Worm (Caenorhabditis elegans) whole organism, L3 larva: ENCODE results near the gene K02E7.4.

ENCODE experiments used
- R02D3.7 ChIP-seq: fragments of 150-350 bp; optimal IDR thresholded peaks from 2 replicates; lab custom pipeline; 2014; ENCODE audit warnings: missing biosample characterization, missing genetic modification characterization
- ZK546.5 ChIP-seq: sonication (generic microtip); optimal IDR thresholded peaks from 2 replicates; lab custom pipeline; 2017; ENCODE audit warnings: missing biosample characterization, missing genetic modification characterization
- aly-2 ChIP-seq: fragments of 150-350 bp; optimal IDR thresholded peaks from 2 replicates; lab custom pipeline; 2014; ENCODE audit warnings: missing biosample characterization, missing genetic modification characterization
- ama-1 ChIP-seq: fragments of 150-350 bp; optimal IDR thresholded peaks from 2 replicates; lab custom pipeline; 2018
- ceh-16 ChIP-seq: sonication (generic microtip); optimal IDR thresholded peaks from 2 replicates; lab custom pipeline; 2017; ENCODE audit warnings: missing biosample characterization, missing genetic modification characterization
- ceh-28 ChIP-seq: fragments of 150-350 bp; optimal IDR thresholded peaks from 2 replicates; lab custom pipeline; 2014; ENCODE audit warnings: missing biosample characterization, missing genetic modification reagents, missing genetic modification characterization
- ceh-82 ChIP-seq: fragments of 150-350 bp; optimal IDR thresholded peaks from 2 replicates; lab custom pipeline; 2014; ENCODE audit warnings: missing biosample characterization, missing genetic modification characterization
- ceh-9 ChIP-seq: sonication (generic microtip); optimal IDR thresholded peaks from 2 replicates; lab custom pipeline; 2018; ENCODE audit warnings: missing biosample characterization, missing genetic modification characterization
- daf-12 ChIP-seq: fragments of 150-350 bp; optimal IDR thresholded peaks from 2 replicates; lab custom pipeline; 2014; ENCODE audit warnings: missing biosample characterization, missing genetic modification reagents, missing genetic modification characterization
- egl-27 ChIP-seq: sonication (generic microtip); optimal IDR thresholded peaks from 4 replicates; lab custom pipeline; 2017; ENCODE audit warnings: missing biosample characterization, missing genetic modification reagents, missing genetic modification characterization
- egl-5 ChIP-seq: fragments of 150-350 bp; optimal IDR thresholded peaks from 2 replicates; lab custom pipeline; 2017; ENCODE audit warnings: missing biosample characterization, missing genetic modification reagents, missing genetic modification characterization, inconsistent platforms
- elt-1 ChIP-seq: fragments of 150-350 bp; optimal IDR thresholded peaks from 2 replicates; lab custom pipeline; 2014; ENCODE audit warnings: missing biosample characterization, missing genetic modification characterization
- elt-2 ChIP-seq: sonication (generic microtip); optimal IDR thresholded peaks from 2 replicates; lab custom pipeline; 2016; ENCODE audit warnings: missing genetic modification reagents, mild to moderate bottlenecking, missing genetic modification characterization, missing compliant biosample characterization
- elt-3 ChIP-seq, 3 experiments: fragments of 150-350 bp in 1 of 3; sonication (generic microtip) in 2 of 3; optimal IDR thresholded peaks; 2 replicates in 2 of 3; 4 replicates in 1 of 3; lab custom pipeline; 2014 to 2017; ENCODE audit warnings: missing biosample characterization in 3 of 3, missing genetic modification characterization in 3 of 3
- eor-1 ChIP-seq, 2 experiments: fragments of 150-350 bp; optimal IDR thresholded peaks; 2 replicates each; lab custom pipeline; 2014 to 2018; ENCODE audit warnings: missing biosample characterization in 2 of 2, missing genetic modification characterization in 2 of 2
- fkh-10 ChIP-seq: sonication (generic microtip); optimal IDR thresholded peaks from 2 replicates; lab custom pipeline; 2017; ENCODE audit warnings: missing biosample characterization, missing genetic modification reagents, missing genetic modification characterization
- fkh-2 ChIP-seq: fragments of 150-350 bp; optimal IDR thresholded peaks from 2 replicates; lab custom pipeline; 2014; ENCODE audit warnings: missing biosample characterization, missing genetic modification reagents, missing genetic modification characterization
- fos-1 ChIP-seq: fragments of 150-350 bp; optimal IDR thresholded peaks from 2 replicates; lab custom pipeline; 2014; ENCODE audit warnings: missing biosample characterization, missing genetic modification characterization
- hmg-11 ChIP-seq: sonication (generic microtip); optimal IDR thresholded peaks from 2 replicates; lab custom pipeline; 2016; ENCODE audit warnings: missing genetic modification characterization, missing compliant biosample characterization
- jun-1 ChIP-seq: fragments of 150-350 bp; optimal IDR thresholded peaks from 2 replicates; lab custom pipeline; 2014; ENCODE audit warnings: missing biosample characterization, missing genetic modification reagents, missing genetic modification characterization
- lin-15B ChIP-seq: fragments of 150-350 bp; optimal IDR thresholded peaks from 2 replicates; lab custom pipeline; 2014; ENCODE audit warnings: missing biosample characterization, missing genetic modification characterization
- lin-39 ChIP-seq: fragments of 150-350 bp; optimal IDR thresholded peaks from 2 replicates; lab custom pipeline; 2018; ENCODE audit warnings: missing biosample characterization, missing genetic modification reagents, missing genetic modification characterization
- lsy-12 ChIP-seq: sonication (generic microtip); optimal IDR thresholded peaks from 2 replicates; lab custom pipeline; 2016; ENCODE audit warnings: mild to moderate bottlenecking, missing genetic modification characterization, missing compliant biosample characterization
- mml-1 ChIP-seq: fragments of 150-350 bp; sonication (generic microtip); optimal IDR thresholded peaks from 3 replicates; lab custom pipeline; 2014; ENCODE audit warnings: missing biosample characterization, missing genetic modification characterization
- nfya-1 ChIP-seq: sonication (generic microtip); optimal IDR thresholded peaks from 2 replicates; lab custom pipeline; 2017; ENCODE audit warnings: missing genetic modification characterization, mild to moderate bottlenecking, missing compliant biosample characterization, antibody characterized with exemption, moderate library complexity; ENCODE audit not compliant: insufficient read depth
- nhr-11 ChIP-seq: fragments of 150-350 bp; optimal IDR thresholded peaks from 2 replicates; lab custom pipeline; 2014; ENCODE audit warnings: missing biosample characterization, missing genetic modification characterization
- nhr-12 ChIP-seq: fragments of 150-350 bp; optimal IDR thresholded peaks from 2 replicates; lab custom pipeline; 2014; ENCODE audit warnings: missing biosample characterization, missing genetic modification characterization
- nhr-23 ChIP-seq: fragments of 150-350 bp; optimal IDR thresholded peaks from 2 replicates; lab custom pipeline; 2014; ENCODE audit warnings: missing biosample characterization, missing genetic modification reagents, missing genetic modification characterization
- nhr-237 ChIP-seq: fragments of 150-350 bp; optimal IDR thresholded peaks from 2 replicates; lab custom pipeline; 2014; ENCODE audit warnings: missing biosample characterization, missing genetic modification characterization
- nhr-25 ChIP-seq: sonication (generic microtip); optimal IDR thresholded peaks from 2 replicates; lab custom pipeline; 2017; ENCODE audit warnings: missing biosample characterization, missing genetic modification characterization
- nhr-28 ChIP-seq: fragments of 150-350 bp; optimal IDR thresholded peaks from 2 replicates; lab custom pipeline; 2014; ENCODE audit warnings: missing biosample characterization, missing genetic modification characterization
- nhr-43 ChIP-seq: sonication (generic microtip); optimal IDR thresholded peaks from 2 replicates; lab custom pipeline; 2016; ENCODE audit warnings: mild to moderate bottlenecking, missing genetic modification characterization, missing compliant biosample characterization; ENCODE audit not compliant: poor library complexity, severe bottlenecking
- nhr-67 ChIP-seq: fragments of 150-350 bp; optimal IDR thresholded peaks from 2 replicates; lab custom pipeline; 2014; ENCODE audit warnings: missing biosample characterization, missing genetic modification characterization
- nhr-76 ChIP-seq: fragments of 150-350 bp; sonication (generic microtip); optimal IDR thresholded peaks from 5 replicates; lab custom pipeline; 2014; ENCODE audit warnings: missing biosample characterization, missing genetic modification characterization
- nhr-77 ChIP-seq: fragments of 150-350 bp; optimal IDR thresholded peaks from 2 replicates; lab custom pipeline; 2014; ENCODE audit warnings: missing biosample characterization, missing genetic modification characterization
- pha-4 ChIP-seq: fragments of 150-350 bp; optimal IDR thresholded peaks from 2 replicates; lab custom pipeline; 2014; ENCODE audit warnings: missing biosample characterization, missing genetic modification reagents, missing genetic modification characterization
- pqm-1 ChIP-seq: fragments of 150-350 bp; optimal IDR thresholded peaks from 2 replicates; lab custom pipeline; 2017; ENCODE audit warnings: missing biosample characterization, missing genetic modification characterization, inconsistent platforms
- sea-2 ChIP-seq: fragments of 150-350 bp; sonication (generic microtip); optimal IDR thresholded peaks from 4 replicates; lab custom pipeline; 2014; ENCODE audit warnings: missing biosample characterization, missing genetic modification reagents, missing genetic modification characterization
- skn-1 ChIP-seq: fragments of 150-350 bp; optimal IDR thresholded peaks from 2 replicates; lab custom pipeline; 2014; ENCODE audit warnings: missing biosample characterization, missing genetic modification characterization
- snpc-4 ChIP-seq: fragments of 150-350 bp; optimal IDR thresholded peaks from 2 replicates; lab custom pipeline; 2014; ENCODE audit warnings: missing biosample characterization, missing genetic modification characterization
- tbx-2 ChIP-seq: sonication (generic microtip); optimal IDR thresholded peaks from 2 replicates; lab custom pipeline; 2016; ENCODE audit warnings: mild to moderate bottlenecking, missing genetic modification characterization, missing compliant biosample characterization
- unc-39 ChIP-seq: sonication (generic microtip); optimal IDR thresholded peaks from 4 replicates; lab custom pipeline; 2017; ENCODE audit warnings: missing biosample characterization, missing genetic modification characterization
- unc-62 ChIP-seq: fragments of 150-350 bp; sonication (generic microtip); optimal IDR thresholded peaks from 4 replicates; lab custom pipeline; 2014; ENCODE audit warnings: missing biosample characterization, missing genetic modification reagents, missing genetic modification characterization
- zag-1 ChIP-seq: fragments of 150-350 bp; optimal IDR thresholded peaks from 2 replicates; lab custom pipeline; 2014; ENCODE audit warnings: missing biosample characterization, missing genetic modification characterization
- ztf-11 ChIP-seq: fragments of 150-350 bp; optimal IDR thresholded peaks from 2 replicates; lab custom pipeline; 2014; ENCODE audit warnings: missing biosample characterization, missing genetic modification characterization
- ztf-4 ChIP-seq: fragments of 150-350 bp; optimal IDR thresholded peaks from 2 replicates; lab custom pipeline; 2014; ENCODE audit warnings: missing biosample characterization, missing genetic modification characterization

K02E7.4 gene

ce11 chrII:1101413-1101812, 29.2 kb downstream of the K02E7.4 start:
- peak; percentile 91 for TF ChIP-seq elt-2 (tag; lab: Kevin White, UChicago)
- no peak for TF ChIP-seq nhr-12 (tag; lab: Kevin White, UChicago)
- peak; percentile 47 for TF ChIP-seq pqm-1 (tag; lab: Kevin White, UChicago)
- peak; percentile 14 for TF ChIP-seq jun-1 (tag; lab: Kevin White, UChicago)
- no peak for TF ChIP-seq nhr-25
- TF ChIP-seq, all 47 proteins: peak for 3

- no peak for TF ChIP-seq elt-2 (tag; lab: Kevin White, UChicago)
- TF ChIP-seq snpc-4 (tag; lab: Kevin White, UChicago) = no peak
- no peak for TF ChIP-seq nhr-12 (tag; lab: Kevin White, UChicago)
- no peak for TF ChIP-seq elt-3 (tag; optimal IDR thresholded peaks at IDR 0.05; lab: Kevin White, UChicago)
- no peak for TF ChIP-seq fkh-10
- no peak for TF ChIP-seq egl-27 (tag; lab: Kevin White, UChicago)
- TF ChIP-seq fos-1 (tag; lab: Kevin White, UChicago) = no peak
- no peak for TF ChIP-seq daf-12
- no peak for TF ChIP-seq sea-2 (GFP tag; lab: Kevin White, UChicago)
- no peak for TF ChIP-seq nhr-23 (tag; lab: Kevin White, UChicago)
- no peak for TF ChIP-seq mml-1 (tag; lab: Kevin White, UChicago)
- TF ChIP-seq ztf-4 (tag; lab: Kevin White, UChicago) = no peak
- TF ChIP-seq zag-1 (tag; lab: Kevin White, UChicago) = no peak
- no peak for TF ChIP-seq nhr-237
- no peak for TF ChIP-seq lin-39 (tag; lab: Kevin White, UChicago)
- TF ChIP-seq fkh-2 (tag; lab: Kevin White, UChicago) = no peak
- TF ChIP-seq nhr-43 = no peak
- no peak for TF ChIP-seq nhr-77 (tag; lab: Kevin White, UChicago)
- no peak for TF ChIP-seq ceh-9 (tag; lab: Kevin White, UChicago)
These were observed 30.0 kb downstream of the K02E7.4 start for ce11 chrII:1102209-1102608.

- no peak for TF ChIP-seq nhr-25
- TF ChIP-seq hmg-11 = no peak
- no peak for TF ChIP-seq ceh-16 (tag; lab: Kevin White, UChicago)
- TF ChIP-seq fos-1 (tag; lab: Kevin White, UChicago) = peak; percentile 78
- TF ChIP-seq mml-1 (tag; lab: Kevin White, UChicago) = no peak
- TF ChIP-seq pqm-1 (tag; lab: Kevin White, UChicago) = peak; percentile 100
- no peak for TF ChIP-seq R02D3.7 (tag; lab: Kevin White, UChicago)
- TF ChIP-seq lsy-12 (tag; lab: Kevin White, UChicago) = no peak
- no peak for TF ChIP-seq nhr-76 (tag; lab: Kevin White, UChicago)
- TF ChIP-seq ceh-28 (tag; lab: Kevin White, UChicago) = no peak
- TF ChIP-seq ama-1 (lab: Kevin White, UChicago) = no peak
- TF ChIP-seq zag-1 (tag; lab: Kevin White, UChicago) = no peak
- no peak for TF ChIP-seq nhr-12 (tag; lab: Kevin White, UChicago)
- peak; percentile 96 for TF ChIP-seq jun-1 (tag; lab: Kevin White, UChicago)
- no peak for TF ChIP-seq ztf-11 (tag; lab: Kevin White, UChicago)
- TF ChIP-seq aly-2 = no peak
- no peak for TF ChIP-seq eor-1 (tag; optimal IDR thresholded peaks at IDR 0.05; lab: Kevin White, UChicago)
- no peak for TF ChIP-seq fkh-10
- no peak for TF ChIP-seq daf-12
- TF ChIP-seq skn-1 (tag; lab: Kevin White, UChicago) = no peak
- TF ChIP-seq nhr-28 (tag; lab: Kevin White, UChicago) = no peak
- TF ChIP-seq nhr-77 (tag; lab: Kevin White, UChicago) = no peak
- TF ChIP-seq fkh-2 (tag; lab: Kevin White, UChicago) = no peak
- TF ChIP-seq ceh-9 (tag; lab: Kevin White, UChicago) = no peak
- TF ChIP-seq elt-1 (tag; lab: Kevin White, UChicago) = no peak
- TF ChIP-seq nfya-1 (tag; lab: Kevin White, UChicago) = no peak
- TF ChIP-seq ZK546.5 (tag; lab: Kevin White, UChicago) = no peak
- no peak for TF ChIP-seq nhr-237
- no peak for TF ChIP-seq ceh-82 (tag; lab: Kevin White, UChicago)
- TF ChIP-seq egl-5 (tag; lab: Kevin White, UChicago) = no peak
- TF ChIP-seq elt-3 (tag; optimal IDR thresholded peaks at IDR 0.05; lab: Kevin White, UChicago) = no peak
- peak; percentile 100 for TF ChIP-seq elt-2 (tag; lab: Kevin White, UChicago)
- no peak for TF ChIP-seq nhr-23 (tag; lab: Kevin White, UChicago)
- TF ChIP-seq lin-15B (tag; lab: Kevin White, UChicago) = no peak
- TF ChIP-seq unc-39 (tag; lab: Kevin White, UChicago) = no peak
- peak; percentile 58 for TF ChIP-seq egl-27 (tag; lab: Kevin White, UChicago)
- no peak for TF ChIP-seq unc-62 (GFP tag; lab: Kevin White, UChicago)
- no peak for TF ChIP-seq tbx-2 (tag; lab: Kevin White, UChicago)
- TF ChIP-seq nhr-67 (tag; lab: Kevin White, UChicago) = no peak
- no peak for TF ChIP-seq snpc-4 (tag; lab: Kevin White, UChicago)
- TF ChIP-seq nhr-11 = no peak
- no peak for TF ChIP-seq lin-39 (tag; lab: Kevin White, UChicago)
- peak; percentile 74 for TF ChIP-seq pha-4 (tag; lab: Kevin White, UChicago)
- no peak for TF ChIP-seq nhr-43
- TF ChIP-seq sea-2 (GFP tag; lab: Kevin White, UChicago) = no peak
- TF ChIP-seq ztf-4 (tag; lab: Kevin White, UChicago) = no peak
These were observed 31.4 kb downstream of the K02E7.4 start for ce11 chrII:1103484-1104100.
